Worm (Caenorhabditis elegans) whole organism, L4 larva: ENCODE results near the gene nspc-12.
A peak's percentile ranks its signal among the peaks of the same experiment; 100 is the strongest.

Source experiments
- F26F4.8 ChIP-seq: fragments of 200-800 bp; sonication (Bioruptor generic); conservative IDR thresholded peaks from 2 replicates; pipeline ENCODE4 v1.3.6; 2022; ENCODE audit warnings: missing genetic modification characterization, missing compliant biosample characterization
- F44E2.7 ChIP-seq: fragments of 200-800 bp; sonication (Bioruptor generic); IDR thresholded peaks from 2 replicates; pipeline ENCODE4 v2.1.2; 2022; ENCODE audit warnings: missing genetic modification characterization, missing compliant biosample characterization
- F49E8.2 ChIP-seq: sonication (generic microtip); optimal IDR thresholded peaks from 2 replicates; lab custom pipeline; 2016; ENCODE audit warnings: missing compliant biosample characterization, mild to moderate bottlenecking, missing genetic modification characterization, borderline replicate concordance
- R02D3.7 ChIP-seq: fragments of 150-350 bp; sonication (generic microtip); optimal IDR thresholded peaks from 3 replicates; lab custom pipeline; 2014; ENCODE audit warnings: missing biosample characterization, missing genetic modification characterization
- Y105C5A.15 ChIP-seq: fragments of 200-800 bp; sonication (Bioruptor generic); IDR thresholded peaks from 2 replicates; pipeline ENCODE4 v1.3.6; 2022; ENCODE audit warnings: missing genetic modification characterization, missing compliant biosample characterization
- Y48G9A.11 ChIP-seq: fragments of 200-800 bp; sonication (Bioruptor generic); IDR thresholded peaks from 2 replicates; pipeline ENCODE4 v1.3.6; 2022; ENCODE audit warnings: missing genetic modification reagents, missing genetic modification characterization, missing compliant biosample characterization
- aha-1 ChIP-seq: fragments of 150-350 bp; peaks from one replicate; lab custom pipeline; 2014; ENCODE audit warnings: missing biosample characterization, missing genetic modification characterization
- arid-1 ChIP-seq: fragments of 200-800 bp; sonication (Bioruptor generic); conservative IDR thresholded peaks from 2 replicates; pipeline ENCODE4 v1.3.6; 2022; ENCODE audit warnings: missing genetic modification reagents, missing genetic modification characterization, missing compliant biosample characterization
- ceh-20 ChIP-seq: fragments of 200-800 bp; sonication (Bioruptor generic); IDR thresholded peaks from 2 replicates; pipeline ENCODE4 v1.3.6; 2022; ENCODE audit warnings: missing genetic modification reagents, missing genetic modification characterization, missing compliant biosample characterization
- ceh-44 ChIP-seq: fragments of 200-800 bp; sonication (Bioruptor generic); IDR thresholded peaks from 2 replicates; pipeline ENCODE4 v1.3.6; 2022; ENCODE audit warnings: missing genetic modification reagents, missing genetic modification characterization, missing compliant biosample characterization
- ctbp-1 ChIP-seq: fragments of 200-800 bp; sonication (Bioruptor generic); IDR thresholded peaks from 2 replicates; pipeline ENCODE4 v1.3.6; 2022; ENCODE audit warnings: missing genetic modification reagents, missing genetic modification characterization, missing compliant biosample characterization
- daf-16 ChIP-seq, 3 experiments: sonication (generic microtip); optimal IDR thresholded peaks; 2 replicates each; lab custom pipeline; 2016 to 2017; ENCODE audit warnings: missing genetic modification characterization in 3 of 3, missing genetic modification reagents in 3 of 3, mild to moderate bottlenecking in 2 of 3, missing compliant biosample characterization in 2 of 3, missing biosample characterization in 1 of 3, moderate library complexity in 1 of 3
- dmd-8 ChIP-seq: fragments of 200-800 bp; sonication (Bioruptor generic); IDR thresholded peaks from 2 replicates; pipeline ENCODE4 v1.3.6; 2022; ENCODE audit warnings: missing genetic modification characterization, missing compliant biosample characterization
- dmd-9 ChIP-seq: fragments of 200-800 bp; sonication (Bioruptor generic); IDR thresholded peaks from 2 replicates; pipeline ENCODE4 v1.3.6; 2022; ENCODE audit warnings: missing genetic modification reagents, missing genetic modification characterization, missing compliant biosample characterization
- dpl-1 ChIP-seq: fragments of 150-350 bp; optimal IDR thresholded peaks from 2 replicates; lab custom pipeline; 2014; ENCODE audit warnings: missing biosample characterization, missing genetic modification reagents, missing genetic modification characterization
- fos-1 ChIP-seq: fragments of 150-350 bp; optimal IDR thresholded peaks from 2 replicates; lab custom pipeline; 2014; ENCODE audit warnings: missing biosample characterization, missing genetic modification characterization
- gei-8 ChIP-seq: fragments of 200-800 bp; sonication (Bioruptor generic); optimal IDR thresholded peaks from 2 replicates; lab custom pipeline; 2018; ENCODE audit warnings: mild to moderate bottlenecking, missing genetic modification characterization, missing compliant biosample characterization
- hif-1 ChIP-seq, 2 experiments: sonication (generic microtip); optimal IDR thresholded peaks; 2 replicates each; lab custom pipeline; 2016 to 2017; ENCODE audit warnings: missing compliant biosample characterization in 2 of 2, missing genetic modification characterization in 2 of 2, missing genetic modification reagents in 2 of 2, missing genotype in 2 of 2, mild to moderate bottlenecking in 1 of 2
- hlh-11 ChIP-seq: fragments of 200-800 bp; sonication (Bioruptor generic); optimal IDR thresholded peaks from 2 replicates; lab custom pipeline; 2018; ENCODE audit warnings: mild to moderate bottlenecking, missing genetic modification characterization, missing compliant biosample characterization
- hlh-30 ChIP-seq: sonication (generic microtip); optimal IDR thresholded peaks from 2 replicates; lab custom pipeline; 2017; ENCODE audit warnings: antibody characterized with exemption, mild to moderate bottlenecking, missing genetic modification characterization, missing compliant biosample characterization; ENCODE audit not compliant: insufficient read depth
- hmg-1.1 ChIP-seq: fragments of 200-800 bp; sonication (Bioruptor generic); IDR thresholded peaks from 2 replicates; pipeline ENCODE4 v1.3.6; 2022; ENCODE audit warnings: missing genetic modification reagents, missing genetic modification characterization, missing compliant biosample characterization
- lim-7 ChIP-seq: fragments of 200-800 bp; sonication (Bioruptor generic); IDR thresholded peaks from 2 replicates; pipeline ENCODE4 v1.3.6; 2022; ENCODE audit warnings: missing genetic modification characterization, missing compliant biosample characterization
- lin-1 ChIP-seq: fragments of 200-800 bp; sonication (Bioruptor generic); IDR thresholded peaks from 2 replicates; pipeline ENCODE4 v1.3.6; 2022; ENCODE audit warnings: missing genetic modification reagents, missing genetic modification characterization, missing compliant biosample characterization
- lin-13 ChIP-seq: fragments of 150-350 bp; optimal IDR thresholded peaks from 2 replicates; lab custom pipeline; 2014; ENCODE audit warnings: missing biosample characterization, missing genetic modification reagents, missing genetic modification characterization
- lin-15B ChIP-seq: fragments of 150-350 bp; sonication (generic microtip); optimal IDR thresholded peaks from 3 replicates; lab custom pipeline; 2014; ENCODE audit warnings: missing biosample characterization, missing genetic modification characterization
- lsy-2 ChIP-seq, 2 experiments: fragments of 150-350 bp in 1 of 2; sonication (generic microtip) in 1 of 2; optimal IDR thresholded peaks; 2 replicates each; lab custom pipeline; 2014 to 2017; ENCODE audit warnings: missing biosample characterization in 2 of 2, missing genetic modification characterization in 2 of 2
- madf-9 ChIP-seq: fragments of 200-800 bp; sonication (Bioruptor generic); conservative IDR thresholded peaks from 2 replicates; pipeline ENCODE4 v1.3.6; 2022; ENCODE audit warnings: missing genetic modification reagents, missing genetic modification characterization, missing compliant biosample characterization
- mdl-1 ChIP-seq, 2 experiments: fragments of 150-350 bp in 1 of 2; sonication (generic microtip) in 1 of 2; optimal IDR thresholded peaks; 2 replicates each; lab custom pipeline; 2014 to 2017; ENCODE audit warnings: missing biosample characterization in 2 of 2, missing genetic modification characterization in 2 of 2
- mdt-29 ChIP-seq: fragments of 200-800 bp; sonication (Bioruptor generic); IDR thresholded peaks from 2 replicates; pipeline ENCODE4 v1.3.6; 2022; ENCODE audit warnings: missing genetic modification reagents, missing genetic modification characterization, missing compliant biosample characterization
- mep-1 ChIP-seq: fragments of 150-350 bp; sonication (generic microtip); optimal IDR thresholded peaks from 3 replicates; lab custom pipeline; 2014; ENCODE audit warnings: missing biosample characterization, missing genetic modification characterization
- mes-2 ChIP-seq: sonication (generic microtip); optimal IDR thresholded peaks from 2 replicates; lab custom pipeline; 2016; ENCODE audit warnings: missing genotype, mild to moderate bottlenecking, missing genetic modification characterization, missing compliant biosample characterization; ENCODE audit not compliant: poor library complexity, severe bottlenecking
- mxl-2 ChIP-seq: fragments of 200-800 bp; sonication (Bioruptor generic); conservative IDR thresholded peaks from 2 replicates; pipeline ENCODE4 v1.3.6; 2022; ENCODE audit warnings: missing genetic modification reagents, missing genetic modification characterization, missing compliant biosample characterization
- mxl-3 ChIP-seq: fragments of 200-800 bp; sonication (Bioruptor generic); optimal IDR thresholded peaks from 2 replicates; lab custom pipeline; 2018; ENCODE audit warnings: mild to moderate bottlenecking, missing genetic modification characterization, missing compliant biosample characterization
- nhr-41 ChIP-seq: fragments of 200-800 bp; sonication (Bioruptor generic); IDR thresholded peaks from 2 replicates; pipeline ENCODE4 v1.3.6; 2022; ENCODE audit warnings: missing genetic modification reagents, missing genetic modification characterization, missing compliant biosample characterization
- nhr-42 ChIP-seq: fragments of 200-800 bp; sonication (Bioruptor generic); IDR thresholded peaks from 2 replicates; pipeline ENCODE4 v1.3.6; 2022; ENCODE audit warnings: missing genetic modification characterization, missing compliant biosample characterization
- nhr-77 ChIP-seq: fragments of 150-350 bp; optimal IDR thresholded peaks from 2 replicates; lab custom pipeline; 2014; ENCODE audit warnings: missing biosample characterization, missing genetic modification characterization
- pha-4 ChIP-seq, 2 experiments: fragments of 150-350 bp in 1 of 2; fragments of 200-800 bp in 1 of 2; sonication (Bioruptor generic) in 1 of 2; IDR thresholded peaks in 1 of 2; optimal IDR thresholded peaks in 1 of 2; 2 replicates each; pipeline versions ENCODE4 v1.3.6 to Lab custom; 2014 to 2022; ENCODE audit warnings: missing genetic modification characterization in 2 of 2, missing genetic modification reagents in 2 of 2, missing biosample characterization in 1 of 2, missing compliant biosample characterization in 1 of 2
- php-3 ChIP-seq: fragments of 200-800 bp; sonication (Bioruptor generic); IDR thresholded peaks from 2 replicates; pipeline ENCODE4 v1.3.6; 2022; ENCODE audit warnings: missing genetic modification reagents, missing genetic modification characterization, missing compliant biosample characterization
- rbr-2 ChIP-seq: sonication (generic microtip); optimal IDR thresholded peaks from 2 replicates; lab custom pipeline; 2016; ENCODE audit warnings: missing genotype, missing genetic modification characterization, missing compliant biosample characterization
- saeg-2 ChIP-seq: fragments of 200-800 bp; sonication (Bioruptor generic); IDR thresholded peaks from 2 replicates; pipeline ENCODE4 v1.3.6; 2022; ENCODE audit warnings: missing genetic modification reagents, missing genetic modification characterization, missing compliant biosample characterization
- snpc-1.2 ChIP-seq: fragments of 200-800 bp; sonication (Bioruptor generic); IDR thresholded peaks from 2 replicates; pipeline ENCODE4 v1.3.6; 2022; ENCODE audit warnings: missing genetic modification reagents, missing genetic modification characterization, missing compliant biosample characterization
- spr-1 ChIP-seq: sonication (generic microtip); optimal IDR thresholded peaks from 2 replicates; lab custom pipeline; 2016; ENCODE audit warnings: mild to moderate bottlenecking, missing genetic modification characterization, missing compliant biosample characterization
- spr-3 ChIP-seq: fragments of 200-800 bp; sonication (Bioruptor generic); optimal IDR thresholded peaks from 2 replicates; lab custom pipeline; 2018; ENCODE audit warnings: mild to moderate bottlenecking, missing genetic modification characterization, missing compliant biosample characterization
- tra-1 ChIP-seq: fragments of 200-800 bp; sonication (Bioruptor generic); IDR thresholded peaks from 2 replicates; pipeline ENCODE4 v1.3.6; 2022; ENCODE audit warnings: missing genetic modification reagents, missing genetic modification characterization, missing compliant biosample characterization
- vab-7 ChIP-seq: fragments of 200-800 bp; sonication (Bioruptor generic); IDR thresholded peaks from 2 replicates; pipeline ENCODE4 v1.3.6; 2022; ENCODE audit warnings: missing genetic modification reagents, missing genetic modification characterization, missing compliant biosample characterization
- zfp-3 ChIP-seq: fragments of 200-800 bp; sonication (Bioruptor generic); conservative IDR thresholded peaks from 2 replicates; pipeline ENCODE4 v1.3.6; 2022; ENCODE audit warnings: missing genetic modification reagents, missing genetic modification characterization, missing compliant biosample characterization
- zip-11 ChIP-seq: fragments of 200-800 bp; sonication (Bioruptor generic); IDR thresholded peaks from 2 replicates; pipeline ENCODE4 v1.3.6; 2022; ENCODE audit warnings: missing genetic modification characterization, missing compliant biosample characterization
- ztf-7 ChIP-seq: fragments of 150-350 bp; optimal IDR thresholded peaks from 2 replicates; lab custom pipeline; 2014; ENCODE audit warnings: missing biosample characterization, missing genetic modification characterization

The nspc-12 gene

ce11 chrX:12367498-12367897, 11.0 kb upstream of the nspc-12 start:
- TF ChIP-seq ctbp-1 (GFP tag; lab: Robert Waterston, UW) (peak; percentile 68; the same call in 1 of the 2 replicates), F26F4.8 (no peak), nhr-77 (peak; percentile 64), lin-13 (peak; percentile 13), fos-1 (tag; lab: Kevin White, UChicago) (no peak), ceh-44 (GFP tag; lab: Robert Waterston, UW) (no peak; the same call in 1 of the 2 replicates), php-3 (peak; percentile 65; the same call in 1 of the 2 replicates), nhr-42 (GFP tag; lab: Robert Waterston, UW) (0 out of 2 replicates have a peak, but pooled peaks have one; percentile 41), mes-2 (tag; lab: Kevin White, UChicago) (peak; percentile 81), zip-11 (GFP tag; lab: Robert Waterston, UW) (no peak), hlh-11 (peak; percentile 53), daf-16 (GFP tag; optimal IDR thresholded peaks at IDR 0.05; lab: Kevin White, UChicago) (peak; percentile 11 to 45), daf-16 (tag; optimal IDR thresholded peaks at IDR 0.05; lab: Kevin White, UChicago) (peak; percentile 51), rbr-2 (tag; lab: Kevin White, UChicago) (peak; percentile 30), madf-9 (GFP tag; lab: Robert Waterston, UW) (peak; percentile 55; the same call in 1 of the 2 replicates), lim-7 (GFP tag; lab: Robert Waterston, UW) (peak; percentile 88), Y48G9A.11 (GFP tag; lab: Robert Waterston, UW) (peak; percentile 43; the same call in 1 of the 2 replicates), snpc-1.2 (GFP tag; lab: Robert Waterston, UW) (peak; percentile 84), lin-15B (no peak), gei-8 (GFP tag; lab: Kevin White, UChicago) (peak; percentile 0), spr-1 (tag; lab: Kevin White, UChicago) (peak; percentile 14), F49E8.2 (tag; lab: Kevin White, UChicago) (no peak), nhr-41 (peak; percentile 82; the same call in 1 of the 2 replicates), dmd-9 (GFP tag; lab: Robert Waterston, UW) (peak; percentile 60; the same call in 1 of the 2 replicates), zfp-3 (GFP tag; lab: Robert Waterston, UW) (no peak), dmd-8 (peak; percentile 64; the same call in 1 of the 2 replicates), hlh-30 (tag; lab: Kevin White, UChicago) (peak; percentile 49), mdl-1 (tag; optimal IDR thresholded peaks at IDR 0.05; lab: Kevin White, UChicago) (peak in 1 of 2 experiments; percentile 72), mep-1 (tag; lab: Kevin White, UChicago) (peak; percentile 65), pha-4 (GFP tag; IDR thresholded peaks at IDR 0.05; lab: Robert Waterston, UW) (no peak), pha-4 (tag; optimal IDR thresholded peaks at IDR 0.05; lab: Kevin White, UChicago) (no peak), hif-1 (tag; optimal IDR thresholded peaks at IDR 0.05; lab: Kevin White, UChicago) (peak in 1 of 2 experiments; percentile 27), tra-1 (peak; percentile 24; the same call in 1 of the 2 replicates), arid-1 (GFP tag; lab: Robert Waterston, UW) (peak; percentile 73), dpl-1 (no peak), saeg-2 (GFP tag; lab: Robert Waterston, UW) (no peak), mxl-3 (peak; percentile 39), lsy-2 (tag; optimal IDR thresholded peaks at IDR 0.05; lab: Kevin White, UChicago) (no peak), vab-7 (GFP tag; lab: Robert Waterston, UW) (peak; percentile 75), mdt-29 (GFP tag; lab: Robert Waterston, UW) (no peak), aha-1 (tag; lab: Kevin White, UChicago) (peak; percentile 94), F44E2.7 (GFP tag; lab: Robert Waterston, UW) (no peak), hmg-1.1 (GFP tag; lab: Robert Waterston, UW) (peak; percentile 90), Y105C5A.15 (GFP tag; lab: Robert Waterston, UW) (0 out of 2 replicates have a peak, but pooled peaks have one; percentile 55), spr-3 (GFP tag; lab: Kevin White, UChicago) (no peak), lin-1 (GFP tag; lab: Robert Waterston, UW) (peak; percentile 53; the same call in 1 of the 2 replicates), mxl-2 (GFP tag; lab: Robert Waterston, UW) (no peak), ceh-20 (GFP tag; lab: Robert Waterston, UW) (0 out of 2 replicates have a peak, but pooled peaks have one; percentile 33), R02D3.7 (tag; lab: Kevin White, UChicago) (no peak), ztf-7 (tag; lab: Kevin White, UChicago) (peak; percentile 59)
